Fruit fly (Drosophila melanogaster): ENCODE results near the gene CG15771.

CG15771 gene

dm6 chrX:5717741-5718475 is 37.5 kb upstream of the CG15771 start, which contains the start of gene CG33080 (continued):
- TF ChIP-seq CG18599 (GFP tag; optimal IDR thresholded peaks at IDR 0.05) (peak; percentile 27), pho (GFP tag; optimal IDR thresholded peaks at IDR 0.05) (no peak), gem (tag; optimal IDR thresholded peaks at IDR 0.05) (peak; percentile 25), kay (GFP tag; optimal IDR thresholded peaks at IDR 0.05) (no peak), GATAe (GFP tag; conservative IDR thresholded peaks at IDR 0.05) (0 out of 2 replicates have a peak, but pooled peaks have one; percentile 19), CG7271 (tag; optimal IDR thresholded peaks at IDR 0.05) (no peak), Adf1 (GFP tag; IDR thresholded peaks at IDR 0.05) (0 out of 2 replicates have a peak, but pooled peaks have one; percentile 8), CG7786 (GFP tag; optimal IDR thresholded peaks at IDR 0.05) (no peak), peb (GFP tag; IDR thresholded peaks at IDR 0.05) (no peak), Ptx1 (GFP tag; IDR thresholded peaks at IDR 0.05) (peak; percentile 53), pan (optimal IDR thresholded peaks at IDR 0.05) (no peak), pan (GFP tag; optimal IDR thresholded peaks at IDR 0.05 in 1 of 2, IDR thresholded peaks at IDR 0.05 in 1 of 2) (peak in 1 of 2 experiments; percentile 10), Opbp (GFP tag; IDR thresholded peaks at IDR 0.05; ENCODE audit: partially characterized antibody) (no peak), CG11504 (tag; optimal IDR thresholded peaks at IDR 0.05) (peak; percentile 3), tgo (GFP tag; IDR thresholded peaks at IDR 0.05) (peak; percentile 29; the same call in 1 of the 3 replicates), MBD-R2 (GFP tag; IDR thresholded peaks at IDR 0.05) (no peak), CG2678 (tag; optimal IDR thresholded peaks at IDR 0.05) (peak; percentile 12), CG11085 (GFP tag; IDR thresholded peaks at IDR 0.05) (0 out of 2 replicates have a peak, but pooled peaks have one; percentile 23), CG9817 (tag; optimal IDR thresholded peaks at IDR 0.05) (no peak), lab (GFP tag; optimal IDR thresholded peaks at IDR 0.05) (peak; percentile 51), PHDP (tag; optimal IDR thresholded peaks at IDR 0.05) (no peak), B-H2 (GFP tag; optimal IDR thresholded peaks at IDR 0.05) (no peak)

dm6 chrX:5718476-5719012 is 36.8 kb upstream of the CG15771 start:
- TF ChIP-seq Lpt (GFP tag; optimal IDR thresholded peaks at IDR 0.05): no peak
- peak; percentile 69 for TF ChIP-seq CG8924 (tag; optimal IDR thresholded peaks at IDR 0.05)
- TF ChIP-seq E2f2 (GFP tag; IDR thresholded peaks at IDR 0.05): peak; percentile 38; the same call in 1 of the 2 replicates
- no peak for TF ChIP-seq CG43689 (GFP tag; IDR thresholded peaks at IDR 0.05)
- TF ChIP-seq CG15479 (GFP tag; optimal IDR thresholded peaks at IDR 0.05): no peak
- TF ChIP-seq CG6272 (GFP tag; IDR thresholded peaks at IDR 0.05): no peak
- no peak for TF ChIP-seq salm (tag; optimal IDR thresholded peaks at IDR 0.05)
- peak; percentile 81 for TF ChIP-seq fd3F (GFP tag; optimal IDR thresholded peaks at IDR 0.05)
- no peak for TF ChIP-seq CG10462 (GFP tag; optimal IDR thresholded peaks at IDR 0.05)
- peak; percentile 65 for TF ChIP-seq CG10209 (GFP tag; optimal IDR thresholded peaks at IDR 0.05)
- no peak for TF ChIP-seq gcm (GFP tag; optimal IDR thresholded peaks at IDR 0.05)
- TF ChIP-seq Gsc (GFP tag; IDR thresholded peaks at IDR 0.05): no peak
- TF ChIP-seq slou (GFP tag; optimal IDR thresholded peaks at IDR 0.05): no peak
- TF ChIP-seq knrl (GFP tag; IDR thresholded peaks at IDR 0.05; ENCODE audit: partially characterized antibody): no peak
- no peak for TF ChIP-seq CG9797 (GFP tag; optimal IDR thresholded peaks at IDR 0.05)
- TF ChIP-seq CG1024 (GFP tag; IDR thresholded peaks at IDR 0.05): no peak
- TF ChIP-seq Usf (GFP tag; optimal IDR thresholded peaks at IDR 0.05): no peak
- peak; percentile 79 for TF ChIP-seq CG11456 (GFP tag; IDR thresholded peaks at IDR 0.05)
- no peak for TF ChIP-seq CG33557 (GFP tag; optimal IDR thresholded peaks at IDR 0.05)
- peak; percentile 44 for TF ChIP-seq lilli (GFP tag; optimal IDR thresholded peaks at IDR 0.05)
- TF ChIP-seq CG4854 (GFP tag; optimal IDR thresholded peaks at IDR 0.05): no peak
- TF ChIP-seq tio (GFP tag; optimal IDR thresholded peaks at IDR 0.05): peak; percentile 28
- TF ChIP-seq pita (GFP tag; optimal IDR thresholded peaks at IDR 0.05): no peak
- TF ChIP-seq CG15514 (GFP tag; optimal IDR thresholded peaks at IDR 0.05): peak; percentile 70
- TF ChIP-seq sc (optimal IDR thresholded peaks at IDR 0.05): no peak
- TF ChIP-seq sc (GFP tag; optimal IDR thresholded peaks at IDR 0.05): no peak
- TF ChIP-seq CG1529 (GFP tag; optimal IDR thresholded peaks at IDR 0.05): no peak

Measured in whole organism, embryonic.